Fruit fly (Drosophila melanogaster) whole organism, embryonic: ENCODE data around the gene SsRbeta.

Experiments
- CG1024 ChIP-seq: fragments of 200-800 bp; sonication (Bioruptor generic); IDR thresholded peaks from 2 replicates; pipeline ENCODE4 v1.3.6; 2022; ENCODE audit warnings: missing biosample characterization, missing genetic modification characterization
- CG13624 ChIP-seq: fragments of 200-800 bp; sonication (Bioruptor generic); optimal IDR thresholded peaks from 2 replicates; lab custom pipeline; 2016; ENCODE audit warnings: missing biosample characterization, missing genetic modification characterization
- CG1529 ChIP-seq: fragments of 200-800 bp; sonication (Bioruptor generic); optimal IDR thresholded peaks from 3 replicates; lab custom pipeline; 2018; ENCODE audit warnings: missing biosample characterization, missing genetic modification characterization
- CG3163 ChIP-seq: fragments of 200-800 bp; sonication (Bioruptor generic); optimal IDR thresholded peaks from 3 replicates; lab custom pipeline; 2016; ENCODE audit warnings: missing biosample characterization, missing genetic modification characterization
- CG33213 ChIP-seq: fragments of 200-800 bp; sonication (Bioruptor generic); optimal IDR thresholded peaks from 3 replicates; lab custom pipeline; 2016; ENCODE audit warnings: missing biosample characterization, missing genetic modification characterization
- CG6765 ChIP-seq: fragments of 200-800 bp; sonication (Bioruptor generic); optimal IDR thresholded peaks from 3 replicates; lab custom pipeline; 2017; ENCODE audit warnings: missing biosample characterization, mild to moderate bottlenecking, missing genetic modification characterization
- Fer1 ChIP-seq: fragments of 200-800 bp; sonication (Bioruptor generic); optimal IDR thresholded peaks from 2 replicates; lab custom pipeline; 2017; ENCODE audit warnings: missing biosample characterization, mild to moderate bottlenecking, missing genetic modification characterization
- ap ChIP-seq: fragments of 200-800 bp; sonication (Bioruptor generic); IDR thresholded peaks from 2 replicates; pipeline ENCODE4 v1.3.6; 2022; ENCODE audit warnings: missing biosample characterization, missing genetic modification characterization
- ase ChIP-seq: fragments of 200-800 bp; sonication (Bioruptor generic); IDR thresholded peaks from 3 replicates; pipeline ENCODE4 v1.3.6; 2022; ENCODE audit warnings: missing biosample characterization, missing genetic modification characterization
- ems ChIP-seq: fragments of 200-800 bp; sonication (Bioruptor generic); optimal IDR thresholded peaks from 3 replicates; lab custom pipeline; 2016; ENCODE audit warnings: missing biosample characterization, missing genetic modification characterization
- kay ChIP-seq: fragments of 200-800 bp; sonication (Bioruptor generic); optimal IDR thresholded peaks from 2 replicates; lab custom pipeline; 2016; ENCODE audit warnings: missing biosample characterization, missing genetic modification characterization
- p53 ChIP-seq: fragments of 200-800 bp; sonication (Bioruptor generic); optimal IDR thresholded peaks from 2 replicates; lab custom pipeline; 2016; ENCODE audit warnings: missing biosample characterization, missing genetic modification characterization

dm6 chr3L:16166217-16166997, 37.0 kb downstream of the SsRbeta start:
- TF ChIP-seq ems (GFP tag; lab: Kevin White, UChicago) (no peak), kay (no peak), CG6765 (GFP tag; lab: Kevin White, UChicago) (no peak), Fer1 (no peak), CG33213 (GFP tag; lab: Kevin White, UChicago) (no peak), p53 (GFP tag; lab: Kevin White, UChicago) (no peak), ap (GFP tag; lab: Robert Waterston, UW) (no peak), ase (GFP tag; lab: Robert Waterston, UW) (no peak), CG1529 (GFP tag; lab: Kevin White, UChicago) (no peak), CG13624 (GFP tag; lab: Kevin White, UChicago) (no peak), CG1024 (no peak), CG3163 (GFP tag; lab: Kevin White, UChicago) (no peak)
